Worm (Caenorhabditis elegans) whole organism, L3 larva: ENCODE results near the gene srz-69.

Source experiments
- R02D3.7 ChIP-seq: fragments of 150-350 bp; optimal IDR thresholded peaks from 2 replicates; lab custom pipeline; 2014; ENCODE audit warnings: missing biosample characterization, missing genetic modification characterization
- ZK546.5 ChIP-seq: sonication (generic microtip); optimal IDR thresholded peaks from 2 replicates; lab custom pipeline; 2017; ENCODE audit warnings: missing biosample characterization, missing genetic modification characterization
- aly-2 ChIP-seq: fragments of 150-350 bp; optimal IDR thresholded peaks from 2 replicates; lab custom pipeline; 2014; ENCODE audit warnings: missing biosample characterization, missing genetic modification characterization
- ama-1 ChIP-seq: fragments of 150-350 bp; optimal IDR thresholded peaks from 2 replicates; lab custom pipeline; 2018
- ceh-16 ChIP-seq: sonication (generic microtip); optimal IDR thresholded peaks from 2 replicates; lab custom pipeline; 2017; ENCODE audit warnings: missing biosample characterization, missing genetic modification characterization
- ceh-28 ChIP-seq: fragments of 150-350 bp; optimal IDR thresholded peaks from 2 replicates; lab custom pipeline; 2014; ENCODE audit warnings: missing biosample characterization, missing genetic modification reagents, missing genetic modification characterization
- ceh-82 ChIP-seq: fragments of 150-350 bp; optimal IDR thresholded peaks from 2 replicates; lab custom pipeline; 2014; ENCODE audit warnings: missing biosample characterization, missing genetic modification characterization
- ceh-9 ChIP-seq: sonication (generic microtip); optimal IDR thresholded peaks from 2 replicates; lab custom pipeline; 2018; ENCODE audit warnings: missing biosample characterization, missing genetic modification characterization
- egl-27 ChIP-seq: sonication (generic microtip); optimal IDR thresholded peaks from 4 replicates; lab custom pipeline; 2017; ENCODE audit warnings: missing biosample characterization, missing genetic modification reagents, missing genetic modification characterization
- egl-5 ChIP-seq: fragments of 150-350 bp; optimal IDR thresholded peaks from 2 replicates; lab custom pipeline; 2017; ENCODE audit warnings: missing biosample characterization, missing genetic modification reagents, missing genetic modification characterization, inconsistent platforms
- elt-1 ChIP-seq: fragments of 150-350 bp; optimal IDR thresholded peaks from 2 replicates; lab custom pipeline; 2014; ENCODE audit warnings: missing biosample characterization, missing genetic modification characterization
- elt-2 ChIP-seq: sonication (generic microtip); optimal IDR thresholded peaks from 2 replicates; lab custom pipeline; 2016; ENCODE audit warnings: missing genetic modification reagents, mild to moderate bottlenecking, missing genetic modification characterization, missing compliant biosample characterization
- elt-3 ChIP-seq, 3 experiments: fragments of 150-350 bp in 1 of 3; sonication (generic microtip) in 2 of 3; optimal IDR thresholded peaks; 2 replicates in 2 of 3; 4 replicates in 1 of 3; lab custom pipeline; 2014 to 2017; ENCODE audit warnings: missing biosample characterization in 3 of 3, missing genetic modification characterization in 3 of 3
- fkh-10 ChIP-seq: sonication (generic microtip); optimal IDR thresholded peaks from 2 replicates; lab custom pipeline; 2017; ENCODE audit warnings: missing biosample characterization, missing genetic modification reagents, missing genetic modification characterization
- fkh-2 ChIP-seq: fragments of 150-350 bp; optimal IDR thresholded peaks from 2 replicates; lab custom pipeline; 2014; ENCODE audit warnings: missing biosample characterization, missing genetic modification reagents, missing genetic modification characterization
- fos-1 ChIP-seq: fragments of 150-350 bp; optimal IDR thresholded peaks from 2 replicates; lab custom pipeline; 2014; ENCODE audit warnings: missing biosample characterization, missing genetic modification characterization
- hmg-11 ChIP-seq: sonication (generic microtip); optimal IDR thresholded peaks from 2 replicates; lab custom pipeline; 2016; ENCODE audit warnings: missing genetic modification characterization, missing compliant biosample characterization
- jun-1 ChIP-seq: fragments of 150-350 bp; optimal IDR thresholded peaks from 2 replicates; lab custom pipeline; 2014; ENCODE audit warnings: missing biosample characterization, missing genetic modification reagents, missing genetic modification characterization
- lin-15B ChIP-seq: fragments of 150-350 bp; optimal IDR thresholded peaks from 2 replicates; lab custom pipeline; 2014; ENCODE audit warnings: missing biosample characterization, missing genetic modification characterization
- lin-39 ChIP-seq: fragments of 150-350 bp; optimal IDR thresholded peaks from 2 replicates; lab custom pipeline; 2018; ENCODE audit warnings: missing biosample characterization, missing genetic modification reagents, missing genetic modification characterization
- lsy-12 ChIP-seq: sonication (generic microtip); optimal IDR thresholded peaks from 2 replicates; lab custom pipeline; 2016; ENCODE audit warnings: mild to moderate bottlenecking, missing genetic modification characterization, missing compliant biosample characterization
- mdl-1 ChIP-seq: fragments of 150-350 bp; optimal IDR thresholded peaks from 2 replicates; lab custom pipeline; 2014; ENCODE audit warnings: missing biosample characterization, missing genetic modification characterization
- mml-1 ChIP-seq: fragments of 150-350 bp; sonication (generic microtip); optimal IDR thresholded peaks from 3 replicates; lab custom pipeline; 2014; ENCODE audit warnings: missing biosample characterization, missing genetic modification characterization
- nfya-1 ChIP-seq: sonication (generic microtip); optimal IDR thresholded peaks from 2 replicates; lab custom pipeline; 2017; ENCODE audit warnings: missing genetic modification characterization, mild to moderate bottlenecking, missing compliant biosample characterization, antibody characterized with exemption, moderate library complexity; ENCODE audit not compliant: insufficient read depth
- nhr-11 ChIP-seq: fragments of 150-350 bp; optimal IDR thresholded peaks from 2 replicates; lab custom pipeline; 2014; ENCODE audit warnings: missing biosample characterization, missing genetic modification characterization
- nhr-23 ChIP-seq: fragments of 150-350 bp; optimal IDR thresholded peaks from 2 replicates; lab custom pipeline; 2014; ENCODE audit warnings: missing biosample characterization, missing genetic modification reagents, missing genetic modification characterization
- nhr-237 ChIP-seq: fragments of 150-350 bp; optimal IDR thresholded peaks from 2 replicates; lab custom pipeline; 2014; ENCODE audit warnings: missing biosample characterization, missing genetic modification characterization
- nhr-25 ChIP-seq: sonication (generic microtip); optimal IDR thresholded peaks from 2 replicates; lab custom pipeline; 2017; ENCODE audit warnings: missing biosample characterization, missing genetic modification characterization
- nhr-28 ChIP-seq: fragments of 150-350 bp; optimal IDR thresholded peaks from 2 replicates; lab custom pipeline; 2014; ENCODE audit warnings: missing biosample characterization, missing genetic modification characterization
- nhr-43 ChIP-seq: sonication (generic microtip); optimal IDR thresholded peaks from 2 replicates; lab custom pipeline; 2016; ENCODE audit warnings: mild to moderate bottlenecking, missing genetic modification characterization, missing compliant biosample characterization; ENCODE audit not compliant: poor library complexity, severe bottlenecking
- nhr-67 ChIP-seq: fragments of 150-350 bp; optimal IDR thresholded peaks from 2 replicates; lab custom pipeline; 2014; ENCODE audit warnings: missing biosample characterization, missing genetic modification characterization
- nhr-77 ChIP-seq: fragments of 150-350 bp; optimal IDR thresholded peaks from 2 replicates; lab custom pipeline; 2014; ENCODE audit warnings: missing biosample characterization, missing genetic modification characterization
- pha-4 ChIP-seq: fragments of 150-350 bp; optimal IDR thresholded peaks from 2 replicates; lab custom pipeline; 2014; ENCODE audit warnings: missing biosample characterization, missing genetic modification reagents, missing genetic modification characterization
- pqm-1 ChIP-seq: fragments of 150-350 bp; optimal IDR thresholded peaks from 2 replicates; lab custom pipeline; 2017; ENCODE audit warnings: missing biosample characterization, missing genetic modification characterization, inconsistent platforms
- sea-2 ChIP-seq: fragments of 150-350 bp; sonication (generic microtip); optimal IDR thresholded peaks from 4 replicates; lab custom pipeline; 2014; ENCODE audit warnings: missing biosample characterization, missing genetic modification reagents, missing genetic modification characterization
- skn-1 ChIP-seq: fragments of 150-350 bp; optimal IDR thresholded peaks from 2 replicates; lab custom pipeline; 2014; ENCODE audit warnings: missing biosample characterization, missing genetic modification characterization
- snpc-4 ChIP-seq: fragments of 150-350 bp; optimal IDR thresholded peaks from 2 replicates; lab custom pipeline; 2014; ENCODE audit warnings: missing biosample characterization, missing genetic modification characterization
- tbx-2 ChIP-seq: sonication (generic microtip); optimal IDR thresholded peaks from 2 replicates; lab custom pipeline; 2016; ENCODE audit warnings: mild to moderate bottlenecking, missing genetic modification characterization, missing compliant biosample characterization
- ztf-4 ChIP-seq: fragments of 150-350 bp; optimal IDR thresholded peaks from 2 replicates; lab custom pipeline; 2014; ENCODE audit warnings: missing biosample characterization, missing genetic modification characterization

srz-69 gene

DNA sequence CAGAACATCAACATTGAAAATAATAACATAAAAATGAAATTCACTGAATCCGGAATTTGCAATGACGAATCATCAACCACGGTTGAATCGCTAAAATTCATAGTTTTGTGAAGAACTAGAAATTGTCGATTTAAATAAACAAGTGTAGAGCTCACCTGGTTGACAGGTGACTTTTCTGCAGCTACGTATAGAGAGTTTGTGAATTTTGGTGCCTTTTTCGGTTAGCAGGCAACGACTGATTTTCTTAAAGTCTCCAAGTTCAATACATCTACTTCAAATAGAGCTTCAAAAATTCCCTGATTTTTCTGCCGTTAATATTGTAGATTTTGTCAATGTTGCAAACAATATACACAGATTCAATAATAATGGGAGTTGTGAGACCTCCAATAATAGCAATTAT lies at the start of gene srz-69:
srz-69 (minus strand) TSS at position 101 of the 400 bp plus-strand sequence.
- TF ChIP-seq nhr-67 (tag; lab: Kevin White, UChicago), result no peak
- TF ChIP-seq fkh-10 (GFP tag; lab: Kevin White, UChicago), result no peak
- no peak for TF ChIP-seq ceh-82 (tag; lab: Kevin White, UChicago)
- no peak for TF ChIP-seq ZK546.5 (tag; lab: Kevin White, UChicago)
- TF ChIP-seq, all 47 proteins: peak for 0

DNA sequence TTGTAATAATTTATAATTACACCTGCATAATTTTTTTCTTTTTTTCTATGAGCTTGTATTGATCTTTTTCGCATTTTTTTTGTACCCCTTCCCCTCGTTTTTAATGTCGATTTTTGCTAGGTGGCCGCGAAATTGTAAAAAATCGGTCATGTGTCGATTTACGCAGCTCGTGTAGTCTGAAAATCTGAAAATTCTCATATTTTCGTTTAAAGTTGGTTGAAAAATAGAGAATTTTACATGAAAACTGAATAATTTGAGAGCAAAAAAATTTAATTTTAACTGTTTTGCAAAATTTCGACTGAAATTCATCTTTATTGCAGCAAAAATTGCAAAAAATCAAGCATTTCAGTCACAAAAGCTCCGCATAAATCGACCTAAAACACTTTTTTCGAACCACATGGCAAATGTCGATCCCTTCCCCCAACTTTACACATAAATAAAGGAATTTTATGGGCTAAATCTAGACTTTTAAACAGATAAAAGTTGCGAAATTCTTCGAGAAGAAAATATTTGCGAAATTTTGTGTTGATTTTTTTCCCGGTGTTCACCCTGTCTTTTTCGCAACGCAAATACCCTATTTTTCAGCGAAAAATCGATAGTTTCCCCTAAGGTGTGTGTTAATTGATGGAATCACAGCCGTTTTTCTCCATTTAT lies 49.2 kb upstream of the srz-69 start:
- TF ChIP-seq jun-1 (no peak), nhr-25 (no peak), aly-2 (tag; lab: Kevin White, UChicago) (no peak), ceh-16 (no peak), elt-1 (tag; lab: Kevin White, UChicago) (no peak), ceh-28 (tag; lab: Kevin White, UChicago) (peak; percentile 15)

DNA sequence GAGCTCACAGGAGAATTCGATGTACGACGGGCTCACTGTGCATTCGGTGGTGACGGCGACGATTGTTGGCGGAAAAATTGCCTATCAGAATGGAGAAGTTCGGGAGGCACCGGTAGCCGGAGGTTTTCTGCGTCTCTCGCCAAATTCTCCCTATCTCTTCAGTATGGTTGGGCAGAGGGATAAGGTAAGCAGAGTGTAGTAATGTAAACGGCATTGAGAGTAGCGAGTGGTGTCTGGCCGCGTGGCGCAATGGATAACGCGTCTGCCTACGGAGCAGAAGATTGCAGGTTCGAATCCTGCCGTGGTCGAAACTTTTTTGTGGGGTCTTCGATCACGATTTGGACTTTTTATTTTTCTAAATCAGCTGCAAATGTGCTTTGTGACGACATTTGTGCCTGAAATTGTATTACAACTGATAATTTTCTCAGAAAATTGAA lies 47.6 kb upstream of the srz-69 start:
- no peak for TF ChIP-seq mml-1 (tag; lab: Kevin White, UChicago)
- peak; percentile 14 for TF ChIP-seq nhr-25
- TF ChIP-seq skn-1 (tag; lab: Kevin White, UChicago), result peak; percentile 56
- TF ChIP-seq elt-2 (tag; lab: Kevin White, UChicago), result peak; percentile 28
- no peak for TF ChIP-seq snpc-4 (tag; lab: Kevin White, UChicago)
- peak; percentile 45 for TF ChIP-seq lsy-12
- TF ChIP-seq egl-5 (tag; lab: Kevin White, UChicago), result no peak
- TF ChIP-seq hmg-11 (tag; lab: Kevin White, UChicago), result peak; percentile 10
- no peak for TF ChIP-seq nhr-43 (tag; lab: Kevin White, UChicago)
- no peak for TF ChIP-seq elt-3 (tag; optimal IDR thresholded peaks at IDR 0.05; lab: Kevin White, UChicago)
- no peak for TF ChIP-seq aly-2 (tag; lab: Kevin White, UChicago)
- peak; percentile 21 for TF ChIP-seq nhr-23
- TF ChIP-seq R02D3.7 (tag; lab: Kevin White, UChicago), result no peak
- TF ChIP-seq jun-1, result peak; percentile 29
- TF ChIP-seq lin-15B (tag; lab: Kevin White, UChicago), result no peak
- peak; percentile 41 for TF ChIP-seq pha-4 (tag; lab: Kevin White, UChicago)
- no peak for TF ChIP-seq pqm-1 (tag; lab: Kevin White, UChicago)
- TF ChIP-seq ztf-4 (tag; lab: Kevin White, UChicago), result no peak
- TF ChIP-seq nfya-1, result peak; percentile 25
- TF ChIP-seq lin-39 (tag; lab: Kevin White, UChicago), result peak; percentile 48
- TF ChIP-seq elt-1 (tag; lab: Kevin White, UChicago), result no peak
- no peak for TF ChIP-seq fos-1 (tag; lab: Kevin White, UChicago)
- TF ChIP-seq, all 47 proteins: peak for 10

DNA sequence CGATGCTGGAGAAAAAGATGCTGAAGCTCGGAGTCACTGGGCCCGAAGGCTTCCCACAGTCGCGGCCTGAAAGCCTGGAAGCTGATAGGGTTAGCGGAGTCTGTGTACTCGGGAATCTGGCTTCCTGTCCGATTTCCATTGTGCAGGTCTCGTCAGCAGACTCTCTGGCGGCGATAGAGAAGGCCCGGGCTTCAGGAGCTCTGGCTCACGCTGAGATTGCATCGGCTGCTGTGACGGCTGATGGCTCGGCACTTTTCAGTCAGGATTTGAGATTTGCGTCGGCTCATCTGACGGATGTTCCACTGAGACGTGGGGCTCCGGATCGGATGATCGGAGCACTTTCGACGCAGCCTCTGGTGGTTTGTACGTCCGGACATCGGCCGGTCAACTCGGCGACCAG lies 46.4 kb upstream of the srz-69 start:
- TF ChIP-seq mdl-1, result no peak
- no peak for TF ChIP-seq tbx-2 (tag; lab: Kevin White, UChicago)
- no peak for TF ChIP-seq nhr-25
- no peak for TF ChIP-seq nhr-77 (tag; lab: Kevin White, UChicago)
- no peak for TF ChIP-seq mml-1 (tag; lab: Kevin White, UChicago)
- no peak for TF ChIP-seq nhr-43 (tag; lab: Kevin White, UChicago)
- TF ChIP-seq elt-2 (tag; lab: Kevin White, UChicago), result no peak
- no peak for TF ChIP-seq pha-4 (tag; lab: Kevin White, UChicago)

DNA sequence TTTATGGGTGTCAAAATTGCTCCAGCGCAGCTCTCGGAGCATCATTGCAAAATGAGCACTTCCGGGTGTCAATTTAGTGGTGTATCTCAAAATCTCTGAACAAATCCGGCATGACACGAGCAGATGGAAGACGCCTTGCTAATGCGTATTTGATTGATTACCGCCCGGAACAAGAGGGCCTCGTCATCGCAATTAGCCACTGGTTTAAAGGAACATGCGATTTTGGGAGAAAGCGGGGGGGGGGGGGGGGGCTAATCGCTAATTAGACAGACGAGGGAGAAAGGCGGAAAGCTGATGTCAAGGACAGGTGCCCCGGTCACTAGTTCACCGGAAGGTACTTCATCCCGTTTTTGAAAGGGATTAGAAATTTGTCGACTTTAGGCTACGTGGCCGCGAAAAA lies 44.7 kb upstream of the srz-69 start:
- TF ChIP-seq nhr-23, result peak; percentile 7
- TF ChIP-seq ama-1 (lab: Kevin White, UChicago), result no peak

DNA sequence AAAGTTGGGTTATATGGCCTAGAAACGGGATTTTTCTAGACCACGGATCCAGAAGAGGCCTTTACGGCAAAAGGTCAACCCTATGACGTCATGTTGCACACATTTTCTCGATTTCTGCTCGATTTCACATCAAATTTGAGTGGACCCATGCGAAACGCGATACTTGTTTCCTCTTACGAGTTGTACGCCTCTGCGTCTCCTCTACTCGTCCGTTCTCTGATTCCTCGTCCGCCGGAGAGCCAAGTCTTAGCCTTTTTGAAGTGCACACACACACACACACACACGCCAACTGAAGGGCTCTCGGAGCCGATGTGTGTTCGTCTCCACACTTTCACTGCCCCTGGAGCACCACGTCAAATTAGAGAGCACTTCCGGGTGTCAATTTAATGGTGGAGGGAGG lies 43.9 kb upstream of the srz-69 start:
- TF ChIP-seq pha-4 (tag; lab: Kevin White, UChicago) (no peak), lin-15B (tag; lab: Kevin White, UChicago) (no peak), egl-27 (no peak), nfya-1 (peak; percentile 40), pqm-1 (tag; lab: Kevin White, UChicago) (no peak), ZK546.5 (tag; lab: Kevin White, UChicago) (no peak), fkh-2 (tag; lab: Kevin White, UChicago) (no peak), egl-5 (tag; lab: Kevin White, UChicago) (peak; percentile 33), ceh-82 (tag; lab: Kevin White, UChicago) (no peak), fkh-10 (GFP tag; lab: Kevin White, UChicago) (no peak), skn-1 (tag; lab: Kevin White, UChicago) (no peak), elt-2 (tag; lab: Kevin White, UChicago) (no peak), nhr-237 (tag; lab: Kevin White, UChicago) (no peak), R02D3.7 (tag; lab: Kevin White, UChicago) (no peak), lsy-12 (no peak), ceh-9 (no peak), nhr-11 (no peak), nhr-25 (no peak), tbx-2 (tag; lab: Kevin White, UChicago) (peak; percentile 22), nhr-77 (tag; lab: Kevin White, UChicago) (no peak), nhr-67 (tag; lab: Kevin White, UChicago) (no peak), nhr-43 (tag; lab: Kevin White, UChicago) (no peak), nhr-28 (tag; lab: Kevin White, UChicago) (no peak), ama-1 (lab: Kevin White, UChicago) (no peak), hmg-11 (tag; lab: Kevin White, UChicago) (peak; percentile 73), sea-2 (GFP tag; lab: Kevin White, UChicago) (no peak)
